Fruit fly (Drosophila melanogaster) whole organism, embryonic: ENCODE data around the gene galla-2.

Experiments
- Awh ChIP-seq: fragments of 200-800 bp; sonication (Bioruptor generic); IDR thresholded peaks from 2 replicates; pipeline ENCODE4, ENCODE4 v1.3.6; 2022; ENCODE audit warnings: missing biosample characterization, missing genetic modification characterization
- CG10209 ChIP-seq: fragments of 200-800 bp; sonication (Bioruptor generic); optimal IDR thresholded peaks from 3 replicates; lab custom pipeline; 2017; ENCODE audit warnings: missing biosample characterization, mild to moderate bottlenecking, missing genetic modification characterization, missing genetic modification reagents
- CG11696 ChIP-seq: fragments of 200-800 bp; sonication (Bioruptor generic); IDR thresholded peaks from 2 replicates; pipeline ENCODE4 v1.3.6; 2022; ENCODE audit warnings: missing biosample characterization, missing genetic modification characterization
- CG12071 ChIP-seq: fragments of 200-800 bp; sonication (Bioruptor generic); optimal IDR thresholded peaks from 3 replicates; lab custom pipeline; 2018; ENCODE audit warnings: missing biosample characterization, mild to moderate bottlenecking, missing genetic modification characterization
- CG12104 ChIP-seq: fragments of 200-800 bp; sonication (Bioruptor generic); optimal IDR thresholded peaks from 3 replicates; lab custom pipeline; 2016; ENCODE audit warnings: missing biosample characterization, missing genetic modification characterization
- CG12236 ChIP-seq: fragments of 200-800 bp; sonication (Bioruptor generic); optimal IDR thresholded peaks from 2 replicates; lab custom pipeline; 2016; ENCODE audit warnings: missing biosample characterization, missing genetic modification characterization
- CG1529 ChIP-seq: fragments of 200-800 bp; sonication (Bioruptor generic); optimal IDR thresholded peaks from 3 replicates; lab custom pipeline; 2018; ENCODE audit warnings: missing biosample characterization, missing genetic modification characterization
- CG17385 ChIP-seq: fragments of 200-800 bp; sonication (Bioruptor generic); optimal IDR thresholded peaks from 3 replicates; lab custom pipeline; 2018; ENCODE audit warnings: missing biosample characterization, mild to moderate bottlenecking, missing genetic modification characterization
- CG18262 ChIP-seq: fragments of 200-800 bp; optimal IDR thresholded peaks from 3 replicates; lab custom pipeline; 2019; ENCODE audit warnings: missing biosample characterization, mild to moderate bottlenecking, missing genetic modification characterization, moderate library complexity
- CG18476 ChIP-seq: fragments of 200-800 bp; sonication (Bioruptor generic); optimal IDR thresholded peaks from 2 replicates; lab custom pipeline; 2016; ENCODE audit warnings: missing biosample characterization, mild to moderate bottlenecking, missing genetic modification characterization
- CG2129 ChIP-seq: fragments of 200-800 bp; sonication (Bioruptor generic); IDR thresholded peaks from 2 replicates; pipeline ENCODE4 v1.3.6; 2022; ENCODE audit warnings: missing biosample characterization, missing genetic modification characterization; ENCODE audit not compliant: partially characterized antibody
- CG31365 ChIP-seq: fragments of 200-800 bp; sonication (Bioruptor generic); optimal IDR thresholded peaks from 2 replicates; lab custom pipeline; 2018; ENCODE audit warnings: missing biosample characterization, mild to moderate bottlenecking, missing genetic modification characterization
- CG3163 ChIP-seq: fragments of 200-800 bp; sonication (Bioruptor generic); optimal IDR thresholded peaks from 3 replicates; lab custom pipeline; 2016; ENCODE audit warnings: missing biosample characterization, missing genetic modification characterization
- CG32772 ChIP-seq: fragments of 200-800 bp; sonication (Bioruptor generic); IDR thresholded peaks from 2 replicates; pipeline ENCODE4 v1.3.6; 2022; ENCODE audit warnings: missing biosample characterization, missing genetic modification characterization
- CG3847 ChIP-seq: fragments of 200-800 bp; sonication (Bioruptor generic); IDR thresholded peaks from 2 replicates; pipeline ENCODE4 v1.3.6; 2022; ENCODE audit warnings: missing biosample characterization, missing genetic modification characterization
- CG3995 ChIP-seq: fragments of 200-800 bp; sonication (Bioruptor generic); optimal IDR thresholded peaks from 3 replicates; lab custom pipeline; 2016; ENCODE audit warnings: missing biosample characterization, missing genetic modification characterization
- CG42726 ChIP-seq: fragments of 200-800 bp; sonication (Bioruptor generic); IDR thresholded peaks from 2 replicates; pipeline ENCODE4 v1.3.6; 2022; ENCODE audit warnings: missing biosample characterization, missing genetic modification characterization; ENCODE audit not compliant: partially characterized antibody
- CG4730 ChIP-seq: fragments of 200-800 bp; sonication (Bioruptor generic); IDR thresholded peaks from 2 replicates; pipeline ENCODE4 v1.3.6; 2022; ENCODE audit warnings: missing biosample characterization, missing genetic modification characterization
- CG6813 ChIP-seq: fragments of 200-800 bp; sonication (Bioruptor generic); optimal IDR thresholded peaks from 2 replicates; lab custom pipeline; 2017; ENCODE audit warnings: missing biosample characterization, missing genetic modification characterization, mild to moderate bottlenecking, moderate library complexity, missing genetic modification reagents
- CG6854 ChIP-seq: fragments of 200-800 bp; sonication (Bioruptor generic); optimal IDR thresholded peaks from 3 replicates; lab custom pipeline; 2017; ENCODE audit warnings: missing biosample characterization, mild to moderate bottlenecking, missing genetic modification characterization
- CG9215 ChIP-seq: fragments of 200-800 bp; sonication (Bioruptor generic); IDR thresholded peaks from 2 replicates; pipeline ENCODE4 v1.3.6; 2022; ENCODE audit warnings: missing biosample characterization, missing genetic modification characterization
- D19B ChIP-seq: fragments of 200-800 bp; sonication (Bioruptor generic); optimal IDR thresholded peaks from 2 replicates; lab custom pipeline; 2017; ENCODE audit warnings: missing biosample characterization, mild to moderate bottlenecking, missing genetic modification characterization
- Dbx ChIP-seq: fragments of 200-800 bp; sonication (Bioruptor generic); IDR thresholded peaks from 3 replicates; pipeline ENCODE4 v1.3.6; 2022; ENCODE audit warnings: missing biosample characterization, missing genetic modification characterization
- Drgx ChIP-seq: fragments of 200-800 bp; sonication (Bioruptor generic); IDR thresholded peaks from 2 replicates; pipeline ENCODE4 v1.3.6; 2022; ENCODE audit warnings: missing biosample characterization, missing genetic modification characterization
- HLH4C ChIP-seq: fragments of 200-800 bp; sonication (Bioruptor generic); IDR thresholded peaks from 3 replicates; pipeline ENCODE4 v1.3.6; 2022; ENCODE audit warnings: missing biosample characterization, missing genetic modification characterization; ENCODE audit not compliant: partially characterized antibody
- Hand ChIP-seq: fragments of 200-800 bp; sonication (Bioruptor generic); optimal IDR thresholded peaks from 2 replicates; lab custom pipeline; 2017; ENCODE audit warnings: mild to moderate bottlenecking, missing biosample characterization, missing genetic modification reagents, missing genetic modification characterization
- Lim3 ChIP-seq: fragments of 200-800 bp; sonication (Bioruptor generic); IDR thresholded peaks from 2 replicates; pipeline ENCODE4 v1.3.6; 2022; ENCODE audit warnings: missing biosample characterization, missing genetic modification characterization
- Mrtf ChIP-seq: fragments of 200-800 bp; sonication (Bioruptor generic); IDR thresholded peaks from 3 replicates; pipeline ENCODE4 v1.3.6; 2022; ENCODE audit warnings: missing biosample characterization, missing genetic modification characterization
- Pdp1 ChIP-seq, 2 experiments: fragments of 200-800 bp; sonication (Bioruptor generic); optimal IDR thresholded peaks; 3 replicates each; lab custom pipeline; 2016; ENCODE audit warnings: missing biosample characterization in 2 of 2, missing genetic modification characterization in 2 of 2, mild to moderate bottlenecking in 1 of 2, moderate library complexity in 1 of 2
- Six4 ChIP-seq: fragments of 200-800 bp; sonication (Bioruptor generic); optimal IDR thresholded peaks from 2 replicates; lab custom pipeline; 2016; ENCODE audit warnings: missing biosample characterization, missing genetic modification characterization
- Usf ChIP-seq: fragments of 200-800 bp; sonication (Bioruptor generic); optimal IDR thresholded peaks from 2 replicates; lab custom pipeline; 2017; ENCODE audit warnings: missing genotype, missing biosample characterization, missing genetic modification characterization
- YL-1 ChIP-seq: fragments of 200-800 bp; sonication (Bioruptor generic); optimal IDR thresholded peaks from 3 replicates; lab custom pipeline; 2017; ENCODE audit warnings: missing biosample characterization, mild to moderate bottlenecking, missing genetic modification characterization
- ap ChIP-seq: fragments of 200-800 bp; sonication (Bioruptor generic); IDR thresholded peaks from 2 replicates; pipeline ENCODE4 v1.3.6; 2022; ENCODE audit warnings: missing biosample characterization, missing genetic modification characterization
- ara ChIP-seq: fragments of 200-800 bp; sonication (Bioruptor generic); IDR thresholded peaks from 2 replicates; pipeline ENCODE4 v1.3.6; 2022; ENCODE audit warnings: missing biosample characterization, missing genetic modification characterization
- az2 ChIP-seq: fragments of 200-800 bp; sonication (Bioruptor generic); optimal IDR thresholded peaks from 3 replicates; lab custom pipeline; 2016; ENCODE audit warnings: missing biosample characterization, missing genetic modification characterization
- chif ChIP-seq, 2 experiments: fragments of 200-800 bp; sonication (Bioruptor generic); optimal IDR thresholded peaks; 3 replicates each; lab custom pipeline; 2016; ENCODE audit warnings: missing biosample characterization in 2 of 2, missing genetic modification characterization in 2 of 2
- crc ChIP-seq: fragments of 200-800 bp; sonication (Bioruptor generic); optimal IDR thresholded peaks from 2 replicates; lab custom pipeline; 2016; ENCODE audit warnings: missing biosample characterization, missing genetic modification characterization
- dysf ChIP-seq: fragments of 200-800 bp; sonication (Bioruptor generic); IDR thresholded peaks from 3 replicates; pipeline ENCODE4 v1.3.6; 2022; ENCODE audit warnings: missing biosample characterization, missing genetic modification characterization
- ems ChIP-seq: fragments of 200-800 bp; sonication (Bioruptor generic); optimal IDR thresholded peaks from 3 replicates; lab custom pipeline; 2016; ENCODE audit warnings: missing biosample characterization, missing genetic modification characterization
- grau ChIP-seq: fragments of 200-800 bp; optimal IDR thresholded peaks from 3 replicates; lab custom pipeline; 2019; ENCODE audit warnings: missing biosample characterization, mild to moderate bottlenecking, missing genetic modification characterization, moderate library complexity
- ken ChIP-seq: fragments of 200-800 bp; sonication (Bioruptor generic); IDR thresholded peaks from 3 replicates; pipeline ENCODE4 v1.3.6; 2022; ENCODE audit warnings: missing biosample characterization, missing genetic modification characterization
- mld ChIP-seq: fragments of 200-800 bp; sonication (Bioruptor generic); IDR thresholded peaks from 3 replicates; pipeline ENCODE4 v1.3.6; 2022; ENCODE audit warnings: missing biosample characterization, missing genetic modification characterization; ENCODE audit not compliant: partially characterized antibody
- peb ChIP-seq: fragments of 200-800 bp; sonication (Bioruptor generic); IDR thresholded peaks from 2 replicates; pipeline ENCODE4 v1.3.6; 2022; ENCODE audit warnings: missing biosample characterization, missing genetic modification characterization
- pita ChIP-seq: fragments of 200-800 bp; sonication (Bioruptor generic); optimal IDR thresholded peaks from 2 replicates; lab custom pipeline; 2017; ENCODE audit warnings: missing biosample characterization, mild to moderate bottlenecking, missing genetic modification characterization
- psq ChIP-seq: fragments of 200-800 bp; sonication (Bioruptor generic); optimal IDR thresholded peaks from 2 replicates; lab custom pipeline; 2017; ENCODE audit warnings: missing biosample characterization, missing genetic modification characterization
- pum ChIP-seq: fragments of 200-800 bp; sonication (Bioruptor generic); optimal IDR thresholded peaks from 2 replicates; lab custom pipeline; 2016; ENCODE audit warnings: missing biosample characterization, missing genetic modification characterization
- unpg ChIP-seq: fragments of 200-800 bp; sonication (Bioruptor generic); optimal IDR thresholded peaks from 3 replicates; lab custom pipeline; 2018; ENCODE audit warnings: missing biosample characterization, mild to moderate bottlenecking, missing genetic modification characterization, moderate library complexity
- z ChIP-seq: fragments of 200-800 bp; sonication (Bioruptor generic); IDR thresholded peaks from 3 replicates; pipeline ENCODE4 v1.3.6; 2022; ENCODE audit warnings: missing biosample characterization, missing genetic modification characterization
- zf30C ChIP-seq: fragments of 200-800 bp; sonication (Bioruptor generic); optimal IDR thresholded peaks from 3 replicates; lab custom pipeline; 2018; ENCODE audit warnings: missing biosample characterization, mild to moderate bottlenecking, missing genetic modification characterization

The galla-2 gene

DNA sequence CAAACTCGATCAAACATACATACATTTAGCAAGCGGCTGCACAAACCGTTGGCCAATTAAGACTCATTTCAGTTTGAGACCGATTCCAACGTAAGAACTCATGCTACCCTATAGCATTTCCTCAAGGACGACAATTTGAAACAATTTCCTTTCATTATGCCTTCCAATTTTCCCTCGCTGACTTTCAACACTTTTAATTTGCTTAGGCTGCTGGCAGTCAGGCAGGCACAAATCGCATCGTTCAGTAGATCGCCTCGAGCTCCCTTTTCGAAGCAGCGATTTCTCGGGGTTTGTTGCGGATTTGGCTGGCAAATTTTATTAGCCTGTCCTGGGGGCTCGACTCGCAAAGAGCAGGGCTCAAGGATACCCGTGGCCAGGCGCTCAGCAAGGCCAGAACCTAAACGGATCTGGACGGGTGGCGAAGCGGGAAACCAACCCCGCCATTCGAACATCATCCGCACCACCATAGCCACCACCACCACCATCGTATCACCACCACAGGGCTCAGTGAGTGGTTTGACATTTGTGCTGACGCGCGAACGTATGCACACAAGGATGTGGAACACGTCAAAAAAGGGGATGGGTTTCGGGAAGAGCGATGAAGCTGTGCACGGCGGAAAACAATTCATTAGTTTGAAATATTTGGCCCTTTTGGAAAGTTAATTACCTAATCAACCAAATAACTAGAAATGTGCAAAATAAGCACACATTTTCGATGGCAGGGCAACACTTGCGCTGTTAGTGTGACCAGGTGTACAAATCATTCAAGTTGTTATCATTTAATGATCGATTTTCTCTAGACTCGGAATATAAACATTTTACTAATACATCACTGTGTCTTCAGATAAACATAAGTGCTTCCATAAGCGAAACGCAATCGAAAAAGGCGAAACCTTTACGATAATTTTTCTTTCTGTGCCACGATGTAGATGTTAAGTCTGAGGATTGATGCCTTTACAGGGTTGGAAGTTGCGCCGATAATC, 37.9 kb upstream of the galla-2 start (continued):
- TF ChIP-seq CG18262, result peak; percentile 81
- peak; percentile 56 for TF ChIP-seq grau (tag; lab: Kevin White, UChicago)
- peak; percentile 45 to 60 for TF ChIP-seq chif (GFP tag; optimal IDR thresholded peaks at IDR 0.05; lab: Kevin White, UChicago)
- TF ChIP-seq mld, result no peak
- TF ChIP-seq Awh (GFP tag; lab: Robert Waterston, UW), result no peak
- no peak for TF ChIP-seq CG12071
- peak; percentile 12 for TF ChIP-seq CG1529 (GFP tag; lab: Kevin White, UChicago)
- TF ChIP-seq CG6813 (GFP tag; lab: Kevin White, UChicago), result no peak
- TF ChIP-seq CG12236, result peak; percentile 1
- peak; percentile 22; the same call in 1 of the 3 replicates for TF ChIP-seq ken (GFP tag; lab: Robert Waterston, UW)
- no peak for TF ChIP-seq CG3995 (GFP tag; lab: Kevin White, UChicago)
- peak; percentile 2 for TF ChIP-seq az2 (GFP tag; lab: Kevin White, UChicago)
- no peak for TF ChIP-seq CG11696 (GFP tag; lab: Robert Waterston, UW)
- no peak for TF ChIP-seq Six4 (GFP tag; lab: Kevin White, UChicago)
- peak; percentile 14 to 15 for TF ChIP-seq Pdp1 (GFP tag; optimal IDR thresholded peaks at IDR 0.05; lab: Kevin White, UChicago)
- TF ChIP-seq CG12104, result peak; percentile 10
- no peak for TF ChIP-seq ems (GFP tag; lab: Kevin White, UChicago)
- TF ChIP-seq CG32772 (GFP tag; lab: Robert Waterston, UW), result no peak
- TF ChIP-seq HLH4C (GFP tag; lab: Robert Waterston, UW), result no peak
- no peak for TF ChIP-seq crc (GFP tag; lab: Kevin White, UChicago)
- TF ChIP-seq zf30C (GFP tag; lab: Kevin White, UChicago), result peak; percentile 70
- no peak for TF ChIP-seq ap (GFP tag; lab: Robert Waterston, UW)
- TF ChIP-seq CG3163 (GFP tag; lab: Kevin White, UChicago), result no peak
- peak; percentile 15 for TF ChIP-seq CG17385
- no peak; the same call in 1 of the 2 replicates for TF ChIP-seq CG42726
- no peak for TF ChIP-seq peb (GFP tag; lab: Robert Waterston, UW)
- TF ChIP-seq Usf (GFP tag; lab: Kevin White, UChicago), result no peak
- no peak for TF ChIP-seq Hand (GFP tag; lab: Kevin White, UChicago)
- TF ChIP-seq D19B (GFP tag; lab: Kevin White, UChicago), result no peak
- TF ChIP-seq CG2129, result no peak
- TF ChIP-seq CG18476 (GFP tag; lab: Kevin White, UChicago), result no peak
- TF ChIP-seq Drgx (GFP tag; lab: Robert Waterston, UW), result no peak
- no peak for TF ChIP-seq z (GFP tag; lab: Robert Waterston, UW)
- TF ChIP-seq ara (GFP tag; lab: Robert Waterston, UW), result peak; percentile 32; the same call in 1 of the 2 replicates
- TF ChIP-seq CG9215 (GFP tag; lab: Robert Waterston, UW), result no peak
- TF ChIP-seq psq, result no peak
- no peak for TF ChIP-seq Mrtf
- TF ChIP-seq unpg (GFP tag; lab: Kevin White, UChicago), result peak; percentile 34
- TF ChIP-seq CG6854 (GFP tag; lab: Kevin White, UChicago), result no peak
- TF ChIP-seq CG3847 (GFP tag; lab: Robert Waterston, UW), result no peak
- peak; percentile 39 for TF ChIP-seq CG10209 (GFP tag; lab: Kevin White, UChicago)
- TF ChIP-seq YL-1, result no peak
- 0 out of 3 replicates have a peak, but pooled peaks have one; percentile 24 for TF ChIP-seq dysf
- TF ChIP-seq CG31365 (tag; lab: Kevin White, UChicago), result no peak
- no peak for TF ChIP-seq Lim3 (GFP tag; lab: Robert Waterston, UW)
- no peak for TF ChIP-seq CG4730 (GFP tag; lab: Robert Waterston, UW)
- peak; percentile 42 for TF ChIP-seq pum (GFP tag; lab: Kevin White, UChicago)
- no peak for TF ChIP-seq Dbx
- no peak for TF ChIP-seq pita
